Worm (Caenorhabditis elegans) whole organism, early embryonic: ENCODE data around the gene srb-13.

Experiments used
- B0310.2 ChIP-seq: sonication (generic microtip); optimal IDR thresholded peaks from 2 replicates; lab custom pipeline; 2016; ENCODE audit warnings: mild to moderate bottlenecking, missing genetic modification characterization, missing compliant biosample characterization
- aly-1 ChIP-seq: sonication (generic microtip); optimal IDR thresholded peaks from 2 replicates; lab custom pipeline; 2016; ENCODE audit warnings: missing genetic modification characterization, missing compliant biosample characterization
- ama-1 ChIP-seq: fragments of 150-350 bp; optimal IDR thresholded peaks from 2 replicates; lab custom pipeline; 2014
- ceh-13 ChIP-seq: fragments of 200-800 bp; sonication (Bioruptor generic); optimal IDR thresholded peaks from 2 replicates; lab custom pipeline; 2018; ENCODE audit warnings: mild to moderate bottlenecking, missing genetic modification characterization, missing compliant biosample characterization
- ceh-36 ChIP-seq: sonication (generic microtip); optimal IDR thresholded peaks from 2 replicates; lab custom pipeline; 2016; ENCODE audit warnings: missing genetic modification characterization, inconsistent platforms, missing compliant biosample characterization
- ets-7 ChIP-seq: sonication (generic microtip); optimal IDR thresholded peaks from 2 replicates; lab custom pipeline; 2016; ENCODE audit warnings: missing genotype, missing genetic modification characterization, missing compliant biosample characterization
- flt-1 ChIP-seq: fragments of 200-800 bp; sonication (Bioruptor generic); IDR thresholded peaks from 2 replicates; pipeline ENCODE4 v1.3.6; 2022; ENCODE audit warnings: missing genetic modification characterization, missing compliant biosample characterization
- hmbx-1 ChIP-seq: sonication (generic microtip); optimal IDR thresholded peaks from 2 replicates; lab custom pipeline; 2016; ENCODE audit warnings: mild to moderate bottlenecking, missing genetic modification characterization, missing compliant biosample characterization
- hmg-4 ChIP-seq: fragments of 200-800 bp; sonication (Bioruptor generic); optimal IDR thresholded peaks from 2 replicates; lab custom pipeline; 2018; ENCODE audit warnings: mild to moderate bottlenecking, missing genetic modification characterization, missing compliant biosample characterization
- hnd-1 ChIP-seq: sonication (generic microtip); optimal IDR thresholded peaks from 2 replicates; lab custom pipeline; 2016; ENCODE audit warnings: missing genetic modification characterization, missing compliant biosample characterization
- pes-1 ChIP-seq: fragments of 200-800 bp; sonication (Bioruptor generic); IDR thresholded peaks from 2 replicates; pipeline ENCODE4 v1.3.6; 2022; ENCODE audit warnings: missing genetic modification reagents, missing genetic modification characterization, missing compliant biosample characterization
- tbx-11 ChIP-seq: fragments of 200-800 bp; sonication (Bioruptor generic); IDR thresholded peaks from 2 replicates; pipeline ENCODE4 v1.3.6; 2022; ENCODE audit warnings: missing genetic modification characterization, missing compliant biosample characterization
- tra-4 ChIP-seq: sonication (generic microtip); optimal IDR thresholded peaks from 2 replicates; lab custom pipeline; 2017; ENCODE audit warnings: missing genetic modification characterization, missing compliant biosample characterization

DNA sequence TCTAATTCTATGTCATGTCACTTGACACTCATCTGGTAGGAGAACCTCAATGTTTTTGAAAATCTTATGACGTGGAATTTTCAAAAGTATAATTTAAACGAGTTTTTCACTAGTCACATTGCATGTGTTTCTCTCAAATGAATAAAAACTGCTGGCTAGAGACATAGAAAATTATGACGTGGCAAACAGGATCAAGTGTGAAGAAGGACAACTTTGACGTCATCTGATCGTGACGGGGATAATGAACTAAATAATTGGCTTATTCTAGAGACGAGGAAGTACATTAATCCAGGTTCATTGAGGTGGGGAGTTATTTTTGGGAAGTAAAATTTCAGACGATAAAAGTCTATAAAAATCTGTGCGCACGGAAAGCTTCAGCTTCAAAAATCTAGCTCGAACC is 25.8 kb upstream of the srb-13 start:
- TF ChIP-seq ama-1 (lab: Kevin White, UChicago): no peak
- TF ChIP-seq flt-1: no peak
- TF ChIP-seq pes-1: no peak
- no peak for TF ChIP-seq B0310.2 (tag; lab: Kevin White, UChicago)
- TF ChIP-seq ceh-13: no peak
- no peak for TF ChIP-seq hmbx-1
- no peak for TF ChIP-seq tbx-11 (GFP tag; lab: Robert Waterston, UW)
- TF ChIP-seq ets-7 (tag; lab: Kevin White, UChicago): no peak
- no peak for TF ChIP-seq aly-1 (tag; lab: Kevin White, UChicago)
- TF ChIP-seq hmg-4 (GFP tag; lab: Kevin White, UChicago): no peak
- no peak for TF ChIP-seq ceh-36 (tag; lab: Kevin White, UChicago)
- TF ChIP-seq tra-4 (tag; lab: Kevin White, UChicago): no peak
- no peak for TF ChIP-seq hnd-1 (tag; lab: Kevin White, UChicago)
